Fruit fly (Drosophila melanogaster) whole organism, embryonic: ENCODE measurements around the gene CG42748.

ENCODE experiments used
- Abd-B ChIP-seq: fragments of 200-800 bp; sonication (Bioruptor generic); optimal IDR thresholded peaks from 2 replicates; lab custom pipeline; 2018; ENCODE audit warnings: missing biosample characterization, mild to moderate bottlenecking, missing genetic modification characterization, moderate library complexity
- Ada2b ChIP-seq: fragments of 200-800 bp; sonication (Bioruptor generic); IDR thresholded peaks from 2 replicates; pipeline ENCODE4 v1.3.6; 2022; ENCODE audit warnings: missing biosample characterization, missing genetic modification characterization
- BEAF-32 ChIP-seq: fragments of 200-800 bp; sonication (Bioruptor generic); optimal IDR thresholded peaks from 3 replicates; lab custom pipeline; 2017; ENCODE audit warnings: missing biosample characterization, missing genetic modification characterization, mild to moderate bottlenecking, moderate library complexity, missing genetic modification reagents
- Bgb ChIP-seq: fragments of 200-800 bp; sonication (Bioruptor generic); IDR thresholded peaks from 2 replicates; pipeline ENCODE4 v1.3.6; 2022; ENCODE audit warnings: missing biosample characterization, missing genetic modification characterization; ENCODE audit not compliant: partially characterized antibody
- BtbVII ChIP-seq: fragments of 200-800 bp; sonication (Bioruptor generic); optimal IDR thresholded peaks from 3 replicates; lab custom pipeline; 2017; ENCODE audit warnings: missing biosample characterization, mild to moderate bottlenecking, missing genetic modification characterization
- CG10267 ChIP-seq: fragments of 200-800 bp; sonication (Bioruptor generic); optimal IDR thresholded peaks from 2 replicates; lab custom pipeline; 2018; ENCODE audit warnings: missing biosample characterization, mild to moderate bottlenecking, missing genetic modification characterization, moderate library complexity
- CG10321 ChIP-seq: fragments of 200-800 bp; sonication (Bioruptor generic); IDR thresholded peaks from 2 replicates; pipeline ENCODE4 v1.3.6; 2022; ENCODE audit warnings: missing biosample characterization, missing genetic modification characterization
- CG12071 ChIP-seq: fragments of 200-800 bp; sonication (Bioruptor generic); optimal IDR thresholded peaks from 3 replicates; lab custom pipeline; 2018; ENCODE audit warnings: missing biosample characterization, mild to moderate bottlenecking, missing genetic modification characterization
- CG12659 ChIP-seq: fragments of 200-800 bp; sonication (Bioruptor generic); optimal IDR thresholded peaks from 3 replicates; lab custom pipeline; 2017; ENCODE audit warnings: mild to moderate bottlenecking, missing biosample characterization, missing genetic modification reagents, missing genetic modification characterization
- CG13775 ChIP-seq: fragments of 200-800 bp; sonication (Bioruptor generic); optimal IDR thresholded peaks from 3 replicates; lab custom pipeline; 2017; ENCODE audit warnings: missing biosample characterization, mild to moderate bottlenecking, missing genetic modification characterization
- CG14710 ChIP-seq: fragments of 200-800 bp; sonication (Bioruptor generic); optimal IDR thresholded peaks from 3 replicates; lab custom pipeline; 2019; ENCODE audit warnings: missing biosample characterization, mild to moderate bottlenecking, missing genetic modification characterization, moderate library complexity
- CG15601 ChIP-seq: fragments of 200-800 bp; sonication (Bioruptor generic); optimal IDR thresholded peaks from 3 replicates; lab custom pipeline; 2019; ENCODE audit warnings: missing biosample characterization, mild to moderate bottlenecking, missing genetic modification characterization, moderate library complexity
- CG1603 ChIP-seq: fragments of 200-800 bp; sonication (Bioruptor generic); optimal IDR thresholded peaks from 2 replicates; lab custom pipeline; 2019; ENCODE audit warnings: missing biosample characterization, mild to moderate bottlenecking, missing genetic modification characterization, moderate library complexity
- CG17612 ChIP-seq: fragments of 200-800 bp; sonication (Bioruptor generic); IDR thresholded peaks from 2 replicates; pipeline ENCODE4 v1.3.6; 2022; ENCODE audit warnings: missing biosample characterization, missing genetic modification characterization
- CG17802 ChIP-seq: fragments of 200-800 bp; sonication (Bioruptor generic); optimal IDR thresholded peaks from 2 replicates; lab custom pipeline; 2018; ENCODE audit warnings: missing biosample characterization, mild to moderate bottlenecking, missing genetic modification characterization, moderate library complexity
- CG2116 ChIP-seq: fragments of 200-800 bp; sonication (Bioruptor generic); optimal IDR thresholded peaks from 3 replicates; lab custom pipeline; 2018; ENCODE audit warnings: missing biosample characterization, mild to moderate bottlenecking, missing genetic modification characterization
- CG2129 ChIP-seq: fragments of 200-800 bp; sonication (Bioruptor generic); IDR thresholded peaks from 2 replicates; pipeline ENCODE4 v1.3.6; 2022; ENCODE audit warnings: missing biosample characterization, missing genetic modification characterization; ENCODE audit not compliant: partially characterized antibody
- CG2678 ChIP-seq: fragments of 200-800 bp; sonication (Bioruptor generic); optimal IDR thresholded peaks from 3 replicates; lab custom pipeline; 2019; ENCODE audit warnings: missing biosample characterization, mild to moderate bottlenecking, missing genetic modification characterization, moderate library complexity
- CG8290 ChIP-seq, 3 experiments: fragments of 200-800 bp; sonication (Bioruptor generic); optimal IDR thresholded peaks; 2 replicates each; lab custom pipeline; 2016 to 2019; ENCODE audit warnings: missing biosample characterization in 3 of 3, missing genetic modification characterization in 3 of 3, mild to moderate bottlenecking in 2 of 3, moderate library complexity in 1 of 3
- CG8944 ChIP-seq: fragments of 200-800 bp; sonication (Bioruptor generic); optimal IDR thresholded peaks from 3 replicates; lab custom pipeline; 2016; ENCODE audit warnings: missing biosample characterization, missing genetic modification characterization
- CG9609 ChIP-seq: fragments of 200-800 bp; sonication (Bioruptor generic); optimal IDR thresholded peaks from 3 replicates; lab custom pipeline; 2016; ENCODE audit warnings: missing biosample characterization, missing genetic modification characterization
- CG9876 ChIP-seq: fragments of 200-800 bp; sonication (Bioruptor generic); optimal IDR thresholded peaks from 2 replicates; lab custom pipeline; 2016; ENCODE audit warnings: missing biosample characterization, missing genetic modification characterization
- D19B ChIP-seq: fragments of 200-800 bp; sonication (Bioruptor generic); optimal IDR thresholded peaks from 2 replicates; lab custom pipeline; 2017; ENCODE audit warnings: missing biosample characterization, mild to moderate bottlenecking, missing genetic modification characterization
- Deaf1 ChIP-seq: fragments of 200-800 bp; optimal IDR thresholded peaks from 3 replicates; lab custom pipeline; 2019; ENCODE audit warnings: missing biosample characterization, mild to moderate bottlenecking, missing genetic modification characterization, moderate library complexity
- HmgZ ChIP-seq: fragments of 200-800 bp; sonication (Bioruptor generic); optimal IDR thresholded peaks from 2 replicates; lab custom pipeline; 2018; ENCODE audit warnings: missing biosample characterization, mild to moderate bottlenecking, missing genetic modification characterization
- Hmr ChIP-seq: fragments of 200-800 bp; sonication (Bioruptor generic); optimal IDR thresholded peaks from 3 replicates; lab custom pipeline; 2017; ENCODE audit warnings: mild to moderate bottlenecking, missing biosample characterization, missing genetic modification reagents, missing genetic modification characterization
- Med ChIP-seq: fragments of 200-800 bp; sonication (Bioruptor generic); peaks from one replicate; lab custom pipeline; 2016; ENCODE audit warnings: missing biosample characterization, missing genetic modification characterization, mild to moderate bottlenecking, inconsistent platforms, moderate library complexity
- Myb ChIP-seq: fragments of 200-800 bp; sonication (Bioruptor generic); optimal IDR thresholded peaks from 2 replicates; lab custom pipeline; 2016; ENCODE audit warnings: missing biosample characterization, missing genetic modification characterization
- Pdp1 ChIP-seq, 2 experiments: fragments of 200-800 bp; sonication (Bioruptor generic); optimal IDR thresholded peaks; 3 replicates each; lab custom pipeline; 2016; ENCODE audit warnings: missing biosample characterization in 2 of 2, missing genetic modification characterization in 2 of 2, mild to moderate bottlenecking in 1 of 2, moderate library complexity in 1 of 2
- Poxn ChIP-seq: fragments of 200-800 bp; sonication (Bioruptor generic); IDR thresholded peaks from 2 replicates; pipeline ENCODE4 v1.3.6; 2022; ENCODE audit warnings: missing biosample characterization, missing genetic modification characterization
- Xbp1 ChIP-seq: fragments of 200-800 bp; sonication (Bioruptor generic); optimal IDR thresholded peaks from 3 replicates; lab custom pipeline; 2016; ENCODE audit warnings: missing biosample characterization, mild to moderate bottlenecking, missing genetic modification characterization
- ab ChIP-seq: fragments of 200-800 bp; sonication (Bioruptor generic); optimal IDR thresholded peaks from 2 replicates; lab custom pipeline; 2016; ENCODE audit warnings: missing biosample characterization, missing genetic modification characterization
- amos ChIP-seq: fragments of 200-800 bp; sonication (Bioruptor generic); IDR thresholded peaks from 2 replicates; pipeline ENCODE4 v1.3.6; 2022; ENCODE audit warnings: missing biosample characterization, missing genetic modification characterization; ENCODE audit not compliant: partially characterized antibody
- chm ChIP-seq: fragments of 200-800 bp; sonication (Bioruptor generic); IDR thresholded peaks from 2 replicates; pipeline ENCODE4 v1.3.6; 2022; ENCODE audit warnings: missing biosample characterization, missing genetic modification characterization
- gem ChIP-seq: fragments of 200-800 bp; sonication (Bioruptor generic); optimal IDR thresholded peaks from 2 replicates; lab custom pipeline; 2019; ENCODE audit warnings: missing biosample characterization, mild to moderate bottlenecking, missing genetic modification characterization, moderate library complexity
- gfzf ChIP-seq: fragments of 200-800 bp; sonication (Bioruptor generic); optimal IDR thresholded peaks from 2 replicates; lab custom pipeline; 2016; ENCODE audit warnings: missing biosample characterization, mild to moderate bottlenecking, missing genetic modification characterization, moderate library complexity
- hth ChIP-seq: fragments of >200 bp; optimal IDR thresholded peaks from 2 replicates; lab custom pipeline; 2017; ENCODE audit warnings: inconsistent platforms
- kay ChIP-seq: fragments of 200-800 bp; sonication (Bioruptor generic); optimal IDR thresholded peaks from 2 replicates; lab custom pipeline; 2016; ENCODE audit warnings: missing biosample characterization, missing genetic modification characterization
- mld ChIP-seq: fragments of 200-800 bp; sonication (Bioruptor generic); IDR thresholded peaks from 3 replicates; pipeline ENCODE4 v1.3.6; 2022; ENCODE audit warnings: missing biosample characterization, missing genetic modification characterization; ENCODE audit not compliant: partially characterized antibody
- nmo ChIP-seq: fragments of 200-800 bp; sonication (Bioruptor generic); optimal IDR thresholded peaks from 2 replicates; lab custom pipeline; 2018; ENCODE audit warnings: missing biosample characterization, mild to moderate bottlenecking, missing genetic modification characterization, moderate library complexity
- row ChIP-seq: fragments of 200-800 bp; sonication (Bioruptor generic); IDR thresholded peaks from 3 replicates; pipeline ENCODE4 v1.3.6; 2022; ENCODE audit warnings: missing biosample characterization, missing genetic modification characterization
- salm ChIP-seq: fragments of 200-800 bp; sonication (Bioruptor generic); optimal IDR thresholded peaks from 2 replicates; lab custom pipeline; 2018; ENCODE audit warnings: missing biosample characterization, mild to moderate bottlenecking, missing genetic modification characterization
- sd ChIP-seq: fragments of 200-800 bp; sonication (Bioruptor generic); optimal IDR thresholded peaks from 3 replicates; lab custom pipeline; 2018; ENCODE audit warnings: missing biosample characterization, mild to moderate bottlenecking, missing genetic modification characterization, moderate library complexity
- slp2 ChIP-seq: fragments of 200-800 bp; sonication (Bioruptor generic); optimal IDR thresholded peaks from 2 replicates; lab custom pipeline; 2016; ENCODE audit warnings: missing biosample characterization, missing genetic modification characterization
- sqz ChIP-seq: fragments of 200-800 bp; sonication (Bioruptor generic); optimal IDR thresholded peaks from 3 replicates; lab custom pipeline; 2018; ENCODE audit warnings: missing biosample characterization, mild to moderate bottlenecking, missing genetic modification characterization
- ssp ChIP-seq: fragments of 200-800 bp; sonication (Bioruptor generic); IDR thresholded peaks from 2 replicates; pipeline ENCODE4 v1.3.6; 2022; ENCODE audit warnings: missing biosample characterization, missing genetic modification characterization
- stwl ChIP-seq: fragments of 200-800 bp; sonication (Bioruptor generic); optimal IDR thresholded peaks from 3 replicates; lab custom pipeline; 2018; ENCODE audit warnings: missing biosample characterization, mild to moderate bottlenecking, missing genetic modification characterization, moderate library complexity
- trem ChIP-seq: fragments of 200-800 bp; optimal IDR thresholded peaks from 3 replicates; lab custom pipeline; 2019; ENCODE audit warnings: missing biosample characterization, mild to moderate bottlenecking, missing genetic modification characterization, moderate library complexity
- z ChIP-seq: fragments of 200-800 bp; sonication (Bioruptor generic); IDR thresholded peaks from 3 replicates; pipeline ENCODE4 v1.3.6; 2022; ENCODE audit warnings: missing biosample characterization, missing genetic modification characterization

Gene CG42748

DNA sequence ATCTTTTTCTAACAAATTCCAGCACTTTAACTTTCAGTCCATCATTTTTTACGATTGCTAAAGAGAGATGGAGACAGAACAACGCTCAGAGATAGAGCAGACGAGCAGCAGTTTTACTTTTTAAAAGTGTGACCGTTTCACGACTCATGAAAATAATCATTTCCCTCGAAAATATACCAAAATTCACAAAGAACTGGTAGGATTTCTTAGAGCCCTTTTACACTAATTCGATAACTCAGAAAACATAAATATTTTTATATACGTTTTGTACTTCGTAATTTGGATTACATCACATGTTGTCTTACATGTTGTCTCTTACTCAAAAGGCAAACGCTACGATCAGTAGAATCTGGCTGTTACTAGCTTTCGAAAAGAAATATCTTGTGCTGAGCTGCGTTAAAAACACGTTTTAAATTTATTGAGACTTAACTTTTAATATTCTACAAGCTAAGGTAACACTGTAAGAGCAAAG, 38.1 kb downstream of the CG42748 start, which contains the start of gene Clamp:
Gene Clamp (minus strand): TSS at position 100 of the 472 bp plus-strand sequence.
- TF ChIP-seq D19B (GFP tag; lab: Kevin White, UChicago) (no peak), nmo (GFP tag; lab: Kevin White, UChicago) (peak; percentile 57), slp2 (GFP tag; lab: Kevin White, UChicago) (peak; percentile 9), CG12659 (GFP tag; lab: Kevin White, UChicago) (peak; percentile 62), z (no peak), CG8290 (GFP tag; optimal IDR thresholded peaks at IDR 0.05; lab: Kevin White, UChicago) (peak; percentile 72), CG8290 (tag; optimal IDR thresholded peaks at IDR 0.05; lab: Kevin White, UChicago) (peak; percentile 27 to 50), ab (GFP tag; lab: Kevin White, UChicago) (no peak), BEAF-32 (GFP tag; lab: Kevin White, UChicago) (peak; percentile 40), sqz (GFP tag; lab: Kevin White, UChicago) (no peak), gfzf (GFP tag; lab: Kevin White, UChicago) (peak; percentile 84), CG14710 (peak; percentile 62), mld (GFP tag; lab: Robert Waterston, UW) (no peak), Med (GFP tag; lab: Kevin White, UChicago) (peak; percentile 76), CG8944 (no peak), Deaf1 (tag; lab: Kevin White, UChicago) (no peak), amos (GFP tag; lab: Robert Waterston, UW) (peak; percentile 26; the same call in 1 of the 2 replicates), Bgb (GFP tag; lab: Robert Waterston, UW) (peak; percentile 12; the same call in 1 of the 2 replicates), CG17802 (tag; lab: Kevin White, UChicago) (peak; percentile 96), Myb (GFP tag; lab: Kevin White, UChicago) (peak; percentile 24), chm (no peak), CG10267 (no peak), CG12071 (GFP tag; lab: Kevin White, UChicago) (no peak), Ada2b (GFP tag; lab: Robert Waterston, UW) (no peak), CG13775 (GFP tag; lab: Kevin White, UChicago) (no peak), salm (no peak), CG9876 (GFP tag; lab: Kevin White, UChicago) (no peak), ssp (GFP tag; lab: Robert Waterston, UW) (peak; percentile 100), kay (GFP tag; lab: Kevin White, UChicago) (no peak), BtbVII (GFP tag; lab: Kevin White, UChicago) (no peak), CG9609 (GFP tag; lab: Kevin White, UChicago) (no peak), stwl (peak; percentile 49), Xbp1 (GFP tag; lab: Kevin White, UChicago) (peak; percentile 16), sd (peak; percentile 48), CG2116 (GFP tag; lab: Kevin White, UChicago) (peak; percentile 18), hth (no peak), CG17612 (GFP tag; lab: Robert Waterston, UW) (no peak), Abd-B (GFP tag; lab: Kevin White, UChicago) (no peak), row (GFP tag; lab: Robert Waterston, UW) (peak; percentile 82), CG1603 (tag; lab: Kevin White, UChicago) (peak; percentile 94), Hmr (GFP tag; lab: Kevin White, UChicago) (peak; percentile 71), Pdp1 (GFP tag; optimal IDR thresholded peaks at IDR 0.05; lab: Kevin White, UChicago) (peak in 1 of 2 experiments; percentile 82), Poxn (GFP tag; lab: Robert Waterston, UW) (no peak), CG2129 (GFP tag; lab: Robert Waterston, UW) (no peak), CG2678 (no peak), trem (peak; percentile 58), CG10321 (GFP tag; lab: Robert Waterston, UW) (peak; percentile 90), CG15601 (tag; lab: Kevin White, UChicago) (peak; percentile 10), HmgZ (tag; lab: Kevin White, UChicago) (peak; percentile 37), gem (tag; lab: Kevin White, UChicago) (peak; percentile 34)
